Worm (Caenorhabditis elegans) whole organism, early embryonic: ENCODE measurements around the gene F42A10.9.

Experiments
- B0310.2 ChIP-seq: sonication (generic microtip); optimal IDR thresholded peaks from 2 replicates; lab custom pipeline; 2016; ENCODE audit warnings: mild to moderate bottlenecking, missing genetic modification characterization, missing compliant biosample characterization
- F13C5.2 ChIP-seq: sonication (generic microtip); optimal IDR thresholded peaks from 2 replicates; lab custom pipeline; 2017; ENCODE audit warnings: mild to moderate bottlenecking, missing genetic modification characterization, inconsistent platforms, missing compliant biosample characterization
- aly-1 ChIP-seq: sonication (generic microtip); optimal IDR thresholded peaks from 2 replicates; lab custom pipeline; 2016; ENCODE audit warnings: missing genetic modification characterization, missing compliant biosample characterization
- ama-1 ChIP-seq: fragments of 150-350 bp; optimal IDR thresholded peaks from 2 replicates; lab custom pipeline; 2014
- ceh-13 ChIP-seq: fragments of 200-800 bp; sonication (Bioruptor generic); optimal IDR thresholded peaks from 2 replicates; lab custom pipeline; 2018; ENCODE audit warnings: mild to moderate bottlenecking, missing genetic modification characterization, missing compliant biosample characterization
- ceh-36 ChIP-seq: sonication (generic microtip); optimal IDR thresholded peaks from 2 replicates; lab custom pipeline; 2016; ENCODE audit warnings: missing genetic modification characterization, inconsistent platforms, missing compliant biosample characterization
- ets-7 ChIP-seq: sonication (generic microtip); optimal IDR thresholded peaks from 2 replicates; lab custom pipeline; 2016; ENCODE audit warnings: missing genotype, missing genetic modification characterization, missing compliant biosample characterization
- flt-1 ChIP-seq: fragments of 200-800 bp; sonication (Bioruptor generic); IDR thresholded peaks from 2 replicates; pipeline ENCODE4 v1.3.6; 2022; ENCODE audit warnings: missing genetic modification characterization, missing compliant biosample characterization
- hmbx-1 ChIP-seq: sonication (generic microtip); optimal IDR thresholded peaks from 2 replicates; lab custom pipeline; 2016; ENCODE audit warnings: mild to moderate bottlenecking, missing genetic modification characterization, missing compliant biosample characterization
- hmg-4 ChIP-seq: fragments of 200-800 bp; sonication (Bioruptor generic); optimal IDR thresholded peaks from 2 replicates; lab custom pipeline; 2018; ENCODE audit warnings: mild to moderate bottlenecking, missing genetic modification characterization, missing compliant biosample characterization
- hnd-1 ChIP-seq: sonication (generic microtip); optimal IDR thresholded peaks from 2 replicates; lab custom pipeline; 2016; ENCODE audit warnings: missing genetic modification characterization, missing compliant biosample characterization
- pes-1 ChIP-seq: fragments of 200-800 bp; sonication (Bioruptor generic); IDR thresholded peaks from 2 replicates; pipeline ENCODE4 v1.3.6; 2022; ENCODE audit warnings: missing genetic modification reagents, missing genetic modification characterization, missing compliant biosample characterization
- scrt-1 ChIP-seq: fragments of 200-800 bp; sonication (Bioruptor generic); IDR thresholded peaks from 2 replicates; pipeline ENCODE4 v1.3.6; 2022; ENCODE audit warnings: missing genetic modification characterization, missing compliant biosample characterization
- sea-1 ChIP-seq: fragments of 200-800 bp; sonication (Bioruptor generic); conservative IDR thresholded peaks from 2 replicates; pipeline ENCODE4 v1.3.6; 2022; ENCODE audit warnings: missing genetic modification characterization, missing compliant biosample characterization
- tbx-11 ChIP-seq: fragments of 200-800 bp; sonication (Bioruptor generic); IDR thresholded peaks from 2 replicates; pipeline ENCODE4 v1.3.6; 2022; ENCODE audit warnings: missing genetic modification characterization, missing compliant biosample characterization
- tbx-37 ChIP-seq: fragments of 200-800 bp; sonication (Bioruptor generic); conservative IDR thresholded peaks from 2 replicates; pipeline ENCODE4 v1.3.6; 2022; ENCODE audit warnings: missing genetic modification reagents, missing genetic modification characterization, missing compliant biosample characterization
- tra-4 ChIP-seq: sonication (generic microtip); optimal IDR thresholded peaks from 2 replicates; lab custom pipeline; 2017; ENCODE audit warnings: missing genetic modification characterization, missing compliant biosample characterization

F42A10.9 gene

ce11 chrIII:6198378-6199234 lies 34.2 kb downstream of the F42A10.9 start, which contains the start of the genes C23G10.7 and rpn-2:
Gene C23G10.7, minus strand, starts transcription at chrIII:6198414.
Gene rpn-2, plus strand, starts transcription at chrIII:6199184.
- TF ChIP-seq aly-1 (tag; lab: Kevin White, UChicago), result no peak
- TF ChIP-seq hnd-1, result no peak
- TF ChIP-seq F13C5.2 (tag; lab: Kevin White, UChicago), result peak; percentile 2
- TF ChIP-seq scrt-1, result 0 out of 2 replicates have a peak, but pooled peaks have one; percentile 17

- no peak for TF ChIP-seq pes-1 (GFP tag; lab: Robert Waterston, UW)
- no peak for TF ChIP-seq hmg-4 (GFP tag; lab: Kevin White, UChicago)
- no peak for TF ChIP-seq tbx-11 (GFP tag; lab: Robert Waterston, UW)
- TF ChIP-seq sea-1 (GFP tag; lab: Robert Waterston, UW), result no peak
Measured at ce11 chrIII:6201325-6201724, 37.0 kb downstream of the F42A10.9 start.

- TF ChIP-seq tbx-11 (GFP tag; lab: Robert Waterston, UW), result no peak
- TF ChIP-seq ceh-13 (GFP tag; lab: Kevin White, UChicago), result no peak
- TF ChIP-seq tra-4 (tag; lab: Kevin White, UChicago), result no peak
- no peak for TF ChIP-seq ets-7 (tag; lab: Kevin White, UChicago)
- no peak for TF ChIP-seq tbx-37
- no peak for TF ChIP-seq ama-1 (lab: Kevin White, UChicago)
- no peak for TF ChIP-seq sea-1 (GFP tag; lab: Robert Waterston, UW)
- TF ChIP-seq aly-1 (tag; lab: Kevin White, UChicago), result no peak
- TF ChIP-seq ceh-36 (tag; lab: Kevin White, UChicago), result no peak
- TF ChIP-seq hnd-1, result no peak
- TF ChIP-seq pes-1 (GFP tag; lab: Robert Waterston, UW), result no peak
- no peak for TF ChIP-seq B0310.2 (tag; lab: Kevin White, UChicago)
- TF ChIP-seq hmbx-1, result no peak
- TF ChIP-seq hmg-4 (GFP tag; lab: Kevin White, UChicago), result no peak
- no peak for TF ChIP-seq F13C5.2 (tag; lab: Kevin White, UChicago)
Measured at ce11 chrIII:6202440-6202839, 38.1 kb downstream of the F42A10.9 start.

ce11 chrIII:6206161-6206853 lies 41.9 kb downstream of the F42A10.9 start, which contains the start of the genes sna-3 and rps-3:
Gene sna-3, minus strand, starts transcription at chrIII:6206211.
Gene rps-3, plus strand, starts transcription at chrIII:6206803.
- TF ChIP-seq F13C5.2 (tag; lab: Kevin White, UChicago), result peak; percentile 10
- TF ChIP-seq hnd-1, result no peak
- no peak for TF ChIP-seq tbx-37
- no peak for TF ChIP-seq ama-1 (lab: Kevin White, UChicago)

ce11 chrIII:6207046-6207445 lies 42.7 kb downstream of the F42A10.9 start:
- TF ChIP-seq F13C5.2 (tag; lab: Kevin White, UChicago), result no peak
- no peak for TF ChIP-seq tbx-37
- TF ChIP-seq ceh-13 (GFP tag; lab: Kevin White, UChicago), result no peak
- TF ChIP-seq aly-1 (tag; lab: Kevin White, UChicago), result no peak
- TF ChIP-seq ets-7 (tag; lab: Kevin White, UChicago), result no peak
- TF ChIP-seq B0310.2 (tag; lab: Kevin White, UChicago), result no peak

ce11 chrIII:6207881-6208280 lies 43.5 kb downstream of the F42A10.9 start, which contains the start of gene C23G10.2:
Gene C23G10.2, plus strand, starts transcription at chrIII:6208064.
- TF ChIP-seq ets-7 (tag; lab: Kevin White, UChicago), result no peak
- no peak for TF ChIP-seq scrt-1
- TF ChIP-seq tra-4 (tag; lab: Kevin White, UChicago), result no peak
- no peak for TF ChIP-seq tbx-11 (GFP tag; lab: Robert Waterston, UW)
- no peak for TF ChIP-seq ama-1 (lab: Kevin White, UChicago)
- no peak for TF ChIP-seq hmbx-1
- TF ChIP-seq F13C5.2 (tag; lab: Kevin White, UChicago), result no peak
- no peak for TF ChIP-seq aly-1 (tag; lab: Kevin White, UChicago)
- no peak for TF ChIP-seq ceh-13 (GFP tag; lab: Kevin White, UChicago)
- TF ChIP-seq flt-1 (GFP tag; lab: Robert Waterston, UW), result no peak

- no peak for TF ChIP-seq scrt-1
- TF ChIP-seq tbx-37, result no peak
- no peak for TF ChIP-seq sea-1 (GFP tag; lab: Robert Waterston, UW)
- no peak for TF ChIP-seq hmg-4 (GFP tag; lab: Kevin White, UChicago)
- TF ChIP-seq F13C5.2 (tag; lab: Kevin White, UChicago), result no peak
- no peak for TF ChIP-seq B0310.2 (tag; lab: Kevin White, UChicago)
- no peak for TF ChIP-seq ets-7 (tag; lab: Kevin White, UChicago)
- no peak for TF ChIP-seq hnd-1
- no peak for TF ChIP-seq tbx-11 (GFP tag; lab: Robert Waterston, UW)
- TF ChIP-seq flt-1 (GFP tag; lab: Robert Waterston, UW), result no peak
- TF ChIP-seq ama-1 (lab: Kevin White, UChicago), result no peak
- no peak for TF ChIP-seq hmbx-1
- no peak for TF ChIP-seq ceh-36 (tag; lab: Kevin White, UChicago)
- TF ChIP-seq aly-1 (tag; lab: Kevin White, UChicago), result no peak
- TF ChIP-seq pes-1 (GFP tag; lab: Robert Waterston, UW), result no peak
Measured at ce11 chrIII:6208984-6209383, 44.6 kb downstream of the F42A10.9 start, which contains the start of gene C23G10.1. Gene C23G10.1, plus strand, starts transcription at chrIII:6209284.
